Worm (Caenorhabditis elegans) whole organism, late embryonic: ENCODE data around the gene K08D12.8.

Experiments
- C08G9.2 ChIP-seq: sonication (generic microtip); optimal IDR thresholded peaks from 2 replicates; lab custom pipeline; 2016; ENCODE audit warnings: mild to moderate bottlenecking, missing genetic modification characterization, moderate library complexity, missing compliant biosample characterization
- C38D4.7 ChIP-seq: fragments of 200-800 bp; sonication (Bioruptor generic); optimal IDR thresholded peaks from 2 replicates; lab custom pipeline; 2018; ENCODE audit warnings: mild to moderate bottlenecking, missing genetic modification characterization, moderate library complexity, missing compliant biosample characterization
- K02D7.2 ChIP-seq: sonication (generic microtip); optimal IDR thresholded peaks from 2 replicates; lab custom pipeline; 2017; ENCODE audit warnings: mild to moderate bottlenecking, missing genetic modification characterization, missing compliant biosample characterization
- T23F11.4 ChIP-seq: fragments of 200-800 bp; sonication (Bioruptor generic); optimal IDR thresholded peaks from 2 replicates; lab custom pipeline; 2018; ENCODE audit warnings: mild to moderate bottlenecking, missing genetic modification characterization, missing compliant biosample characterization
- Y22D7AL.16 ChIP-seq: sonication (generic microtip); optimal IDR thresholded peaks from 2 replicates; lab custom pipeline; 2016; ENCODE audit warnings: missing genetic modification characterization, missing compliant biosample characterization
- ama-1 ChIP-seq: fragments of 150-350 bp; optimal IDR thresholded peaks from 2 replicates; lab custom pipeline; 2014
- ceh-30 ChIP-seq: fragments of 150-350 bp; optimal IDR thresholded peaks from 2 replicates; lab custom pipeline; 2014; ENCODE audit warnings: missing biosample characterization, missing genetic modification characterization
- ceh-31 ChIP-seq: sonication (generic microtip); optimal IDR thresholded peaks from 2 replicates; lab custom pipeline; 2016; ENCODE audit warnings: missing genetic modification characterization, missing compliant biosample characterization
- ceh-34 ChIP-seq: sonication (generic microtip); optimal IDR thresholded peaks from 2 replicates; lab custom pipeline; 2016; ENCODE audit warnings: mild to moderate bottlenecking, missing genetic modification characterization, missing compliant biosample characterization
- ceh-45 ChIP-seq: fragments of 200-800 bp; sonication (Bioruptor generic); IDR thresholded peaks from 2 replicates; pipeline ENCODE4 v1.3.6; 2022; ENCODE audit warnings: missing genetic modification reagents, missing genetic modification characterization, missing compliant biosample characterization
- dve-1 ChIP-seq: sonication (generic microtip); optimal IDR thresholded peaks from 2 replicates; lab custom pipeline; 2017; ENCODE audit warnings: antibody characterized with exemption, mild to moderate bottlenecking, missing genetic modification characterization, missing compliant biosample characterization
- elt-2 ChIP-seq: sonication (generic microtip); optimal IDR thresholded peaks from 2 replicates; lab custom pipeline; 2016; ENCODE audit warnings: missing genetic modification reagents, missing genetic modification characterization, missing compliant biosample characterization
- elt-4 ChIP-seq: sonication (generic microtip); optimal IDR thresholded peaks from 2 replicates; lab custom pipeline; 2016; ENCODE audit warnings: missing genetic modification characterization, missing compliant biosample characterization
- ets-4 ChIP-seq: sonication (generic microtip); optimal IDR thresholded peaks from 2 replicates; lab custom pipeline; 2016; ENCODE audit warnings: missing genetic modification characterization, missing compliant biosample characterization
- fkh-6 ChIP-seq: sonication (generic microtip); optimal IDR thresholded peaks from 2 replicates; lab custom pipeline; 2016; ENCODE audit warnings: missing genetic modification characterization, missing compliant biosample characterization
- gmeb-2 ChIP-seq: sonication (generic microtip); optimal IDR thresholded peaks from 2 replicates; lab custom pipeline; 2016; ENCODE audit warnings: missing genetic modification characterization, inconsistent platforms, missing compliant biosample characterization
- hlh-13 ChIP-seq: fragments of 200-800 bp; sonication (Bioruptor generic); optimal IDR thresholded peaks from 2 replicates; lab custom pipeline; 2018; ENCODE audit warnings: mild to moderate bottlenecking, missing genetic modification characterization, missing compliant biosample characterization
- hlh-6 ChIP-seq: sonication (generic microtip); optimal IDR thresholded peaks from 2 replicates; lab custom pipeline; 2016; ENCODE audit warnings: missing genotype, missing genetic modification characterization, missing compliant biosample characterization
- hlh-8 ChIP-seq: sonication (generic microtip); optimal IDR thresholded peaks from 2 replicates; lab custom pipeline; 2016; ENCODE audit warnings: missing genotype, missing genetic modification characterization, missing compliant biosample characterization
- lim-6 ChIP-seq: sonication (generic microtip); optimal IDR thresholded peaks from 2 replicates; lab custom pipeline; 2016; ENCODE audit warnings: missing genetic modification characterization, missing compliant biosample characterization
- lin-11 ChIP-seq: fragments of 200-800 bp; sonication (Bioruptor generic); optimal IDR thresholded peaks from 2 replicates; lab custom pipeline; 2018; ENCODE audit warnings: mild to moderate bottlenecking, missing genetic modification characterization, missing compliant biosample characterization
- mec-3 ChIP-seq: sonication (generic microtip); optimal IDR thresholded peaks from 2 replicates; lab custom pipeline; 2016; ENCODE audit warnings: borderline replicate concordance, missing genetic modification characterization, missing compliant biosample characterization
- nhr-232 ChIP-seq: sonication (generic microtip); optimal IDR thresholded peaks from 2 replicates; lab custom pipeline; 2016; ENCODE audit warnings: missing genetic modification characterization, missing compliant biosample characterization
- odd-2 ChIP-seq: sonication (generic microtip); optimal IDR thresholded peaks from 2 replicates; lab custom pipeline; 2017; ENCODE audit warnings: antibody characterized with exemption, mild to moderate bottlenecking, missing genetic modification characterization, missing compliant biosample characterization
- pag-3 ChIP-seq: sonication (generic microtip); optimal IDR thresholded peaks from 2 replicates; lab custom pipeline; 2016; ENCODE audit warnings: missing compliant biosample characterization, missing genetic modification characterization, borderline replicate concordance
- pat-9 ChIP-seq: fragments of 200-800 bp; sonication (Bioruptor generic); optimal IDR thresholded peaks from 2 replicates; lab custom pipeline; 2018; ENCODE audit warnings: mild to moderate bottlenecking, missing genetic modification characterization, moderate library complexity, missing compliant biosample characterization
- pha-2 ChIP-seq: sonication (generic microtip); optimal IDR thresholded peaks from 2 replicates; lab custom pipeline; 2017; ENCODE audit warnings: mild to moderate bottlenecking, missing genetic modification characterization, missing compliant biosample characterization
- pha-4 ChIP-seq: fragments of 150-350 bp; optimal IDR thresholded peaks from 2 replicates; lab custom pipeline; 2018; ENCODE audit warnings: missing biosample characterization, missing genetic modification reagents, missing genetic modification characterization
- pros-1 ChIP-seq: fragments of 150-350 bp; optimal IDR thresholded peaks from 2 replicates; lab custom pipeline; 2014; ENCODE audit warnings: missing biosample characterization, missing genetic modification reagents, missing genetic modification characterization
- ref-2 ChIP-seq: sonication (generic microtip); optimal IDR thresholded peaks from 2 replicates; lab custom pipeline; 2016; ENCODE audit warnings: missing genetic modification characterization, missing compliant biosample characterization
- rnt-1 ChIP-seq: sonication (generic microtip); optimal IDR thresholded peaks from 2 replicates; lab custom pipeline; 2016; ENCODE audit warnings: missing genetic modification characterization, missing compliant biosample characterization
- sox-4 ChIP-seq: sonication (generic microtip); optimal IDR thresholded peaks from 2 replicates; lab custom pipeline; 2017; ENCODE audit warnings: mild to moderate bottlenecking, missing genetic modification characterization, inconsistent platforms, missing compliant biosample characterization
- syd-9 ChIP-seq: sonication (generic microtip); optimal IDR thresholded peaks from 2 replicates; lab custom pipeline; 2016; ENCODE audit warnings: mild to moderate bottlenecking, missing genetic modification characterization, moderate library complexity, missing compliant biosample characterization
- tbx-2 ChIP-seq: sonication (generic microtip); optimal IDR thresholded peaks from 2 replicates; lab custom pipeline; 2016; ENCODE audit warnings: missing genetic modification characterization, missing compliant biosample characterization
- tbx-7 ChIP-seq: sonication (generic microtip); optimal IDR thresholded peaks from 2 replicates; lab custom pipeline; 2016; ENCODE audit warnings: missing genotype, missing genetic modification characterization, missing compliant biosample characterization
- ttx-3 ChIP-seq: sonication (generic microtip); optimal IDR thresholded peaks from 2 replicates; lab custom pipeline; 2016; ENCODE audit warnings: missing genetic modification reagents, missing genetic modification characterization, missing compliant biosample characterization
- unc-42 ChIP-seq: sonication (generic microtip); optimal IDR thresholded peaks from 2 replicates; lab custom pipeline; 2016; ENCODE audit warnings: missing genotype, missing genetic modification characterization, missing compliant biosample characterization
- unc-86 ChIP-seq: sonication (generic microtip); optimal IDR thresholded peaks from 2 replicates; lab custom pipeline; 2016; ENCODE audit warnings: missing genetic modification characterization, missing compliant biosample characterization
- zip-5 ChIP-seq: sonication (generic microtip); optimal IDR thresholded peaks from 2 replicates; lab custom pipeline; 2016; ENCODE audit warnings: missing genetic modification characterization, missing compliant biosample characterization
- ztf-16 ChIP-seq: sonication (generic microtip); optimal IDR thresholded peaks from 2 replicates; lab custom pipeline; 2017; ENCODE audit warnings: missing genetic modification characterization, missing compliant biosample characterization

The K08D12.8 gene

DNA sequence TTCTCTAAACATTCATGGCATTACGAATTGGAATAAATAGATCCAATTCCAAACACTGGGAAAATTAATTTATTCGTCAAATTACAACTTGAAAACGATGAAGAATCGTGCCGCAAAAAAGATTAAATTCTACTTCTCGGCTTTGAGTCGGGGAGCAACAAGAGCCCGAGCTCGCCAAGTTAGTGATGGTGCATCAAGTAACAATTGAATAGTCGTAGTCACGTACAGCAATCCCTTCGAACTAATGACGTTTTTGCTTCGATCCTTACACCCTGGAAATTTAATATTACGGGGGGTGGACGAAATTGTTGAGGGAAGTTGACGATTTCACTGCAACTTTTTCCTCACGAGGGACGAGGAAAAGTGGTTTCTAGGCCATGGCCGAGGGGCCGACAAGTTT, 34.3 kb upstream of the K08D12.8 start:
- no peak for TF ChIP-seq fkh-6 (tag; lab: Kevin White, UChicago)
- peak; percentile 80 for TF ChIP-seq unc-42 (tag; lab: Kevin White, UChicago)

DNA sequence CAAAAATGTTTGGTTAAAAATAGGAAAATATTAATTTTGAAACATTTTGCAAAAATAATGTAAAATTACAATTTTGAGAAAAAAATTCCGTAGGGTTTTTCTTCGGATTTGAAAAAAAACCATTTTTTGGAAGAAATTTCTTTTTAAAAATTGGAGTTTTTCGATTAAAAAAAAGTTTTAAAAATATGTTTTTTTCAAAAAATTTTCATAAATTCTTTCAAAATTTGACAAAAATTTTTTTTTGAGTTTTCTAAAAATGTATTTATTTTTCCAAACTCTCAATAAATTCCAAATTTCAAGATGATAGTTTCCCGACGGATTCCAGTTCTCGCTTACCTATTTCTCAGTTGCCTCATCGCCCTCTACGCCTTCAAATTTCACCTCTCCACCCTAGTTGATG, 26.4 kb upstream of the K08D12.8 start, which contains the start of gene bus-2:
Gene bus-2, plus strand, starts transcription at position 301 of the 400 bp plus-strand sequence.
- TF ChIP-seq rnt-1 (tag; lab: Kevin White, UChicago) (no peak), tbx-7 (tag; lab: Kevin White, UChicago) (no peak), ztf-16 (tag; lab: Kevin White, UChicago) (no peak), nhr-232 (tag; lab: Kevin White, UChicago) (no peak), pat-9 (tag; lab: Kevin White, UChicago) (no peak)
- TF ChIP-seq, all 69 proteins: peak for 0

DNA sequence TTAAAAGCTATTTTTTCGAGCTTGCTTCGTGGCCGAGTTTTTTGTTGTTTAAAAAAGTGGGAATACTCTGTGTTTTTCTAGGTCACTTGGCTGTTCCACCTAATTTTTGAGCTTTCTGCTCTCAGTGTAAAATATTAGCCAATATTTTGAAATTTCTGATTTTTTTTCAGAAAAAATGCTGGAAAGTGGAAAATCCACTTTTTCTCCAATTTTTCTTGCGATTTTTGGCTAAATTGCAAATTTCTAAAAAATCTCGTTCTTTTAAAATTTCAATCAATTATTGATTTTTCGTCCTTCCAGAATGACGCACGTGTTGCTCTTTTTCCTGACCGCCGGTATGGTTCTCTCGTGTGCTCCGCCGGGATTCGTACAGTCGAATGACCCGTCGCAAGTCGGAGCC, 19.0 kb upstream of the K08D12.8 start, which contains the start of gene K08D12.4:
Gene K08D12.4, plus strand, starts transcription at position 301 of the 400 bp plus-strand sequence.
- TF ChIP-seq ref-2 (tag; lab: Kevin White, UChicago) (no peak), odd-2 (tag; lab: Kevin White, UChicago) (no peak), pha-4 (tag; lab: Kevin White, UChicago) (no peak), C08G9.2 (no peak), lin-11 (tag; lab: Kevin White, UChicago) (no peak), tbx-7 (tag; lab: Kevin White, UChicago) (no peak), Y22D7AL.16 (tag; lab: Kevin White, UChicago) (no peak), elt-2 (no peak), pha-2 (tag; lab: Kevin White, UChicago) (no peak), fkh-6 (tag; lab: Kevin White, UChicago) (no peak), ceh-45 (GFP tag; lab: Robert Waterston, UW) (no peak), unc-42 (tag; lab: Kevin White, UChicago) (no peak), sox-4 (tag; lab: Kevin White, UChicago) (no peak), hlh-13 (GFP tag; lab: Kevin White, UChicago) (no peak), ceh-34 (no peak), T23F11.4 (no peak), dve-1 (tag; lab: Kevin White, UChicago) (no peak), K02D7.2 (tag; lab: Kevin White, UChicago) (no peak)

DNA sequence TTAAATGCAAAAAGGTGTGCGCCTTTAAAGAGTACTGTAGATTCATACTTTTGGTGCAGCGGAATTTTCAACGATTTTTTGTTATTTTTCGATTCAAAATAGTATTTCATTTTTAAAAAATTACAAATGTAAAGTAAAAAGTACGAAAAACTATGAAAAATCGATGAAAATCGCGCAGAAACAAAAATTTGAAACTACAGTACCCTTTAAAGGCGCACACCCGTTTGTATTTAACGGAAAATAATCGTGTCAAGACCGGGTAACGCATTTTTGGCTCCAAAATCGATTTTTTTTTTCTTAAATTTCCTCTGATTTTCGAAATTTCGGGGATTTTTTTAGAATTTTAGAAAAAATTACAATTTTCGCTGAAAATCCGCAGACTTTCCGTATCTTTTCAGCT, 18.0 kb upstream of the K08D12.8 start:
- TF ChIP-seq lim-6 (tag; lab: Kevin White, UChicago): no peak
- no peak for TF ChIP-seq ref-2 (tag; lab: Kevin White, UChicago)
- TF ChIP-seq hlh-13 (GFP tag; lab: Kevin White, UChicago): no peak
- TF ChIP-seq mec-3: no peak
- no peak for TF ChIP-seq sox-4 (tag; lab: Kevin White, UChicago)
- no peak for TF ChIP-seq ets-4 (tag; lab: Kevin White, UChicago)
- no peak for TF ChIP-seq ttx-3 (tag; lab: Kevin White, UChicago)
- TF ChIP-seq hlh-6 (tag; lab: Kevin White, UChicago): no peak
- TF ChIP-seq syd-9 (tag; lab: Kevin White, UChicago): no peak
- no peak for TF ChIP-seq tbx-2 (tag; lab: Kevin White, UChicago)
- no peak for TF ChIP-seq ceh-45 (GFP tag; lab: Robert Waterston, UW)
- no peak for TF ChIP-seq hlh-8
- TF ChIP-seq pat-9 (tag; lab: Kevin White, UChicago): no peak
- TF ChIP-seq ceh-30 (tag; lab: Kevin White, UChicago): no peak
- no peak for TF ChIP-seq elt-2
- TF ChIP-seq pag-3 (tag; lab: Kevin White, UChicago): no peak
- no peak for TF ChIP-seq gmeb-2
- TF ChIP-seq ama-1 (lab: Kevin White, UChicago): no peak

DNA sequence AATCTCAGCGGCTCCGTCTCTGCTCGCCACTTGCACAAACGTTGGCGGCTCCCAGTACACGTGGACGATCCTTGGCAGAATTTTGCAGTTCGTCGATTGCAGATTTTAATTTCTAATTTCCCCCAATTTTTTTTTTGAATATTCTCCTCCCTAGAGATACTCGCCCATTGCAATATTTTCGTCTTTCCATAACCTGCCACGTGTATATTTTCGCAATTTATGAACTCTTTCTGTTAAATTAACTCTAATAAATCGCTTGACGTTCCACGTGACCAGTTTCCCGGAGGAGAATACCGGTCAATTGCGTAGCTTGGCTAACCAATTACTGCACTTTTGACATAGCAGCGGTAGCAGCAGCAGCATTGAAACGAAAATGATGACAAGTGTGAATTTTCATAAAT, 17.6 kb upstream of the K08D12.8 start:
- no peak for TF ChIP-seq zip-5 (tag; lab: Kevin White, UChicago)
- TF ChIP-seq ceh-31: peak; percentile 19
- TF ChIP-seq unc-86 (tag; lab: Kevin White, UChicago): no peak
- TF ChIP-seq hlh-13 (GFP tag; lab: Kevin White, UChicago): no peak
- no peak for TF ChIP-seq elt-2
- TF ChIP-seq pros-1 (tag; lab: Kevin White, UChicago): no peak
- no peak for TF ChIP-seq syd-9 (tag; lab: Kevin White, UChicago)
- TF ChIP-seq C38D4.7 (GFP tag; lab: Kevin White, UChicago): no peak
- TF ChIP-seq elt-4 (tag; lab: Kevin White, UChicago): no peak
